Worm (Caenorhabditis elegans): ENCODE data around the gene krr-1.

ce11 chrV:7231524-7231923 is 534 bp downstream of the krr-1 start:
- TF ChIP-seq W03F9.2 (tag; optimal IDR thresholded peaks at IDR 0.05): no peak
- TF ChIP-seq him-1 (tag; optimal IDR thresholded peaks at IDR 0.05): no peak
